Worm (Caenorhabditis elegans): ENCODE measurements around the gene C24B5.4.
A peak's percentile ranks its signal among the peaks of the same experiment; 100 is the strongest.

ce11 chrV:9243171-9243996 lies 46.3 kb upstream of the C24B5.4 start, which contains the start of gene glo-4:
- TF ChIP-seq aly-2 (tag; optimal IDR thresholded peaks at IDR 0.05) (no peak), nhr-25 (tag; optimal IDR thresholded peaks at IDR 0.05) (peak; percentile 65), pqm-1 (tag; optimal IDR thresholded peaks at IDR 0.05) (peak; percentile 28), nhr-23 (tag; optimal IDR thresholded peaks at IDR 0.05) (peak; percentile 88), snpc-4 (tag; optimal IDR thresholded peaks at IDR 0.05) (no peak), egl-5 (tag; optimal IDR thresholded peaks at IDR 0.05) (peak; percentile 76), pha-4 (tag; optimal IDR thresholded peaks at IDR 0.05) (peak; percentile 70), nfya-1 (tag; optimal IDR thresholded peaks at IDR 0.05; ENCODE audit: insufficient read depth) (peak; percentile 79), nhr-28 (tag; optimal IDR thresholded peaks at IDR 0.05) (no peak), fos-1 (tag; optimal IDR thresholded peaks at IDR 0.05) (no peak), ceh-82 (tag; optimal IDR thresholded peaks at IDR 0.05) (no peak), ceh-16 (tag; optimal IDR thresholded peaks at IDR 0.05) (no peak)
